Fruit fly (Drosophila melanogaster) whole organism, embryonic: ENCODE measurements around the gene CG7016.
A peak's percentile ranks its signal among the peaks of the same experiment; 100 is the strongest.

Experiments
- Atf3 ChIP-seq: fragments of 200-800 bp; sonication (Bioruptor generic); optimal IDR thresholded peaks from 3 replicates; lab custom pipeline; 2016; ENCODE audit warnings: missing biosample characterization, missing genetic modification characterization
- BEAF-32 ChIP-seq: fragments of 200-800 bp; sonication (Bioruptor generic); optimal IDR thresholded peaks from 3 replicates; lab custom pipeline; 2017; ENCODE audit warnings: missing biosample characterization, missing genetic modification characterization, mild to moderate bottlenecking, moderate library complexity, missing genetic modification reagents
- BtbVII ChIP-seq: fragments of 200-800 bp; sonication (Bioruptor generic); optimal IDR thresholded peaks from 3 replicates; lab custom pipeline; 2017; ENCODE audit warnings: missing biosample characterization, mild to moderate bottlenecking, missing genetic modification characterization
- CG10565 ChIP-seq: fragments of 200-800 bp; sonication (Bioruptor generic); optimal IDR thresholded peaks from 3 replicates; lab custom pipeline; 2016; ENCODE audit warnings: missing biosample characterization, mild to moderate bottlenecking, missing genetic modification characterization
- CG13123 ChIP-seq: fragments of 200-800 bp; sonication (Bioruptor generic); optimal IDR thresholded peaks from 2 replicates; lab custom pipeline; 2016; ENCODE audit warnings: missing biosample characterization, missing genetic modification characterization
- CG14014 ChIP-seq: fragments of 200-800 bp; sonication (Bioruptor generic); IDR thresholded peaks from 2 replicates; pipeline ENCODE4 v1.3.6; 2022; ENCODE audit warnings: missing biosample characterization, missing genetic modification characterization
- CG15011 ChIP-seq: fragments of 200-800 bp; sonication (Bioruptor generic); optimal IDR thresholded peaks from 3 replicates; lab custom pipeline; 2018; ENCODE audit warnings: missing biosample characterization, mild to moderate bottlenecking, missing genetic modification characterization
- CG18262 ChIP-seq: fragments of 200-800 bp; optimal IDR thresholded peaks from 3 replicates; lab custom pipeline; 2019; ENCODE audit warnings: missing biosample characterization, mild to moderate bottlenecking, missing genetic modification characterization, moderate library complexity
- CG2875 ChIP-seq: fragments of 200-800 bp; sonication (Bioruptor generic); optimal IDR thresholded peaks from 2 replicates; lab custom pipeline; 2017; ENCODE audit warnings: missing biosample characterization, mild to moderate bottlenecking, missing genetic modification characterization, missing genetic modification reagents
- CG30020 ChIP-seq: fragments of 200-800 bp; optimal IDR thresholded peaks from 2 replicates; lab custom pipeline; 2019; ENCODE audit warnings: missing biosample characterization, mild to moderate bottlenecking, missing genetic modification characterization, moderate library complexity
- CG33557 ChIP-seq: fragments of 200-800 bp; sonication (Bioruptor generic); optimal IDR thresholded peaks from 2 replicates; lab custom pipeline; 2019; ENCODE audit warnings: missing biosample characterization, mild to moderate bottlenecking, missing genetic modification characterization, moderate library complexity
- CG4360 ChIP-seq: fragments of 200-800 bp; sonication (Bioruptor generic); IDR thresholded peaks from 2 replicates; pipeline ENCODE4 v1.3.6; 2022; ENCODE audit warnings: missing biosample characterization, missing genetic modification characterization
- CG7271 ChIP-seq: fragments of 200-800 bp; sonication (Bioruptor generic); optimal IDR thresholded peaks from 2 replicates; lab custom pipeline; 2018; ENCODE audit warnings: missing biosample characterization, mild to moderate bottlenecking, missing genetic modification characterization, moderate library complexity
- CG7963 ChIP-seq: fragments of 200-800 bp; sonication (Bioruptor generic); IDR thresholded peaks from 3 replicates; pipeline ENCODE4 v1.3.6; 2022; ENCODE audit warnings: missing biosample characterization, missing genetic modification characterization; ENCODE audit not compliant: partially characterized antibody
- CG8290 ChIP-seq, 3 experiments: fragments of 200-800 bp; sonication (Bioruptor generic); optimal IDR thresholded peaks; 2 replicates each; lab custom pipeline; 2016 to 2019; ENCODE audit warnings: missing biosample characterization in 3 of 3, missing genetic modification characterization in 3 of 3, mild to moderate bottlenecking in 2 of 3, moderate library complexity in 1 of 3
- CG8765 ChIP-seq: fragments of 200-800 bp; sonication (Bioruptor generic); IDR thresholded peaks from 2 replicates; pipeline ENCODE4 v1.3.6; 2022; ENCODE audit warnings: missing biosample characterization, missing genetic modification characterization
- D19B ChIP-seq: fragments of 200-800 bp; sonication (Bioruptor generic); optimal IDR thresholded peaks from 2 replicates; lab custom pipeline; 2017; ENCODE audit warnings: missing biosample characterization, mild to moderate bottlenecking, missing genetic modification characterization
- Dek ChIP-seq: fragments of 200-800 bp; sonication (Bioruptor generic); optimal IDR thresholded peaks from 3 replicates; lab custom pipeline; 2019; ENCODE audit warnings: missing biosample characterization, mild to moderate bottlenecking, missing genetic modification characterization, moderate library complexity
- Dp ChIP-seq: fragments of 200-800 bp; sonication (Bioruptor generic); optimal IDR thresholded peaks from 2 replicates; lab custom pipeline; 2018; ENCODE audit warnings: missing biosample characterization, mild to moderate bottlenecking, missing genetic modification characterization, moderate library complexity
- Elba2 ChIP-seq: fragments of 200-800 bp; sonication (Bioruptor generic); optimal IDR thresholded peaks from 3 replicates; lab custom pipeline; 2016; ENCODE audit warnings: missing biosample characterization, missing genetic modification characterization
- H2.0 ChIP-seq: fragments of 200-800 bp; sonication (Bioruptor generic); IDR thresholded peaks from 2 replicates; pipeline ENCODE4 v1.3.6; 2022; ENCODE audit warnings: missing biosample characterization, missing genetic modification characterization
- Hr39 ChIP-seq: fragments of >200 bp; optimal IDR thresholded peaks from 2 replicates; lab custom pipeline; 2017
- Max ChIP-seq: fragments of 200-800 bp; sonication (Bioruptor generic); optimal IDR thresholded peaks from 2 replicates; lab custom pipeline; 2016; ENCODE audit warnings: missing biosample characterization, mild to moderate bottlenecking, missing genetic modification characterization
- Myb ChIP-seq: fragments of 200-800 bp; sonication (Bioruptor generic); optimal IDR thresholded peaks from 2 replicates; lab custom pipeline; 2016; ENCODE audit warnings: missing biosample characterization, missing genetic modification characterization
- NK7.1 ChIP-seq: fragments of 200-800 bp; sonication (Bioruptor generic); optimal IDR thresholded peaks from 3 replicates; lab custom pipeline; 2016; ENCODE audit warnings: missing biosample characterization, missing genetic modification characterization
- PHDP ChIP-seq: fragments of 200-800 bp; sonication (Bioruptor generic); optimal IDR thresholded peaks from 3 replicates; lab custom pipeline; 2018; ENCODE audit warnings: missing biosample characterization, mild to moderate bottlenecking, missing genetic modification characterization, moderate library complexity
- Pdp1 ChIP-seq, 2 experiments: fragments of 200-800 bp; sonication (Bioruptor generic); optimal IDR thresholded peaks; 3 replicates each; lab custom pipeline; 2016; ENCODE audit warnings: missing biosample characterization in 2 of 2, missing genetic modification characterization in 2 of 2, mild to moderate bottlenecking in 1 of 2, moderate library complexity in 1 of 2
- Rx ChIP-seq: fragments of 200-800 bp; sonication (Bioruptor generic); IDR thresholded peaks from 2 replicates; pipeline ENCODE4 v1.3.6; 2022; ENCODE audit warnings: missing biosample characterization, missing genetic modification characterization
- ab ChIP-seq: fragments of 200-800 bp; sonication (Bioruptor generic); optimal IDR thresholded peaks from 2 replicates; lab custom pipeline; 2016; ENCODE audit warnings: missing biosample characterization, missing genetic modification characterization
- ap ChIP-seq: fragments of 200-800 bp; sonication (Bioruptor generic); IDR thresholded peaks from 2 replicates; pipeline ENCODE4 v1.3.6; 2022; ENCODE audit warnings: missing biosample characterization, missing genetic modification characterization
- ase ChIP-seq: fragments of 200-800 bp; sonication (Bioruptor generic); IDR thresholded peaks from 3 replicates; pipeline ENCODE4 v1.3.6; 2022; ENCODE audit warnings: missing biosample characterization, missing genetic modification characterization
- da ChIP-seq: fragments of 200-800 bp; sonication (Bioruptor generic); optimal IDR thresholded peaks from 2 replicates; lab custom pipeline; 2016; ENCODE audit warnings: missing biosample characterization, missing genetic modification characterization
- dimm ChIP-seq: fragments of 200-800 bp; sonication (Bioruptor generic); IDR thresholded peaks from 2 replicates; pipeline ENCODE4 v1.3.6; 2022; ENCODE audit warnings: missing biosample characterization, missing genetic modification characterization
- dmrt11E ChIP-seq: fragments of 200-800 bp; sonication (Bioruptor generic); optimal IDR thresholded peaks from 3 replicates; lab custom pipeline; 2018; ENCODE audit warnings: missing biosample characterization, mild to moderate bottlenecking, missing genetic modification characterization, moderate library complexity
- h ChIP-seq: fragments of >200 bp; optimal IDR thresholded peaks from 2 replicates; lab custom pipeline; 2017
- knrl ChIP-seq: fragments of 200-800 bp; sonication (Bioruptor generic); IDR thresholded peaks from 3 replicates; pipeline ENCODE4 v1.3.6; 2022; ENCODE audit warnings: missing biosample characterization, missing genetic modification characterization; ENCODE audit not compliant: partially characterized antibody
- lov ChIP-seq, 2 experiments: fragments of 200-800 bp in 1 of 2; fragments of >200 bp in 1 of 2; sonication (Bioruptor generic) in 1 of 2; IDR thresholded peaks in 1 of 2; optimal IDR thresholded peaks in 1 of 2; 2 replicates in 1 of 2; 3 replicates in 1 of 2; pipeline versions ENCODE4 v1.3.6 to Lab custom; 2017 to 2022; ENCODE audit warnings: missing biosample characterization in 1 of 2, missing genetic modification characterization in 1 of 2
- maf-S ChIP-seq: fragments of 200-800 bp; sonication (Bioruptor generic); optimal IDR thresholded peaks from 2 replicates; lab custom pipeline; 2016; ENCODE audit warnings: missing biosample characterization, missing genetic modification characterization
- oc ChIP-seq: fragments of 200-800 bp; sonication (Bioruptor generic); optimal IDR thresholded peaks from 2 replicates; lab custom pipeline; 2018; ENCODE audit warnings: missing biosample characterization, mild to moderate bottlenecking, missing genetic modification characterization, moderate library complexity
- pfk ChIP-seq: fragments of 200-800 bp; sonication (Bioruptor generic); optimal IDR thresholded peaks from 2 replicates; lab custom pipeline; 2018; ENCODE audit warnings: missing biosample characterization, mild to moderate bottlenecking, missing genetic modification characterization, moderate library complexity
- phol ChIP-seq: fragments of 200-800 bp; sonication (Bioruptor generic); optimal IDR thresholded peaks from 3 replicates; lab custom pipeline; 2018; ENCODE audit warnings: missing biosample characterization, mild to moderate bottlenecking, missing genetic modification characterization, moderate library complexity
- pita ChIP-seq: fragments of 200-800 bp; sonication (Bioruptor generic); optimal IDR thresholded peaks from 2 replicates; lab custom pipeline; 2017; ENCODE audit warnings: missing biosample characterization, mild to moderate bottlenecking, missing genetic modification characterization
- pzg ChIP-seq: fragments of 200-800 bp; sonication (Bioruptor generic); optimal IDR thresholded peaks from 3 replicates; lab custom pipeline; 2018; ENCODE audit warnings: missing biosample characterization, mild to moderate bottlenecking, missing genetic modification characterization, moderate library complexity
- sd ChIP-seq: fragments of 200-800 bp; sonication (Bioruptor generic); optimal IDR thresholded peaks from 3 replicates; lab custom pipeline; 2018; ENCODE audit warnings: missing biosample characterization, mild to moderate bottlenecking, missing genetic modification characterization, moderate library complexity
- sens-2 ChIP-seq: fragments of 200-800 bp; sonication (Bioruptor generic); IDR thresholded peaks from 2 replicates; pipeline ENCODE4 v1.3.6; 2022; ENCODE audit warnings: missing biosample characterization, missing genetic modification characterization
- so ChIP-seq: fragments of 200-800 bp; sonication (Bioruptor generic); IDR thresholded peaks from 3 replicates; pipeline ENCODE4 v1.3.6; 2022; ENCODE audit warnings: missing biosample characterization, missing genetic modification characterization
- sqz ChIP-seq: fragments of 200-800 bp; sonication (Bioruptor generic); optimal IDR thresholded peaks from 3 replicates; lab custom pipeline; 2018; ENCODE audit warnings: missing biosample characterization, mild to moderate bottlenecking, missing genetic modification characterization
- tap ChIP-seq: fragments of 200-800 bp; optimal IDR thresholded peaks from 3 replicates; lab custom pipeline; 2019; ENCODE audit warnings: missing biosample characterization, mild to moderate bottlenecking, missing genetic modification characterization, moderate library complexity
- vnd ChIP-seq: fragments of 200-800 bp; sonication (Bioruptor generic); IDR thresholded peaks from 3 replicates; pipeline ENCODE4 v1.3.6; 2022; ENCODE audit warnings: missing biosample characterization, missing genetic modification characterization; ENCODE audit not compliant: partially characterized antibody
- vvl ChIP-seq: fragments of 200-800 bp; sonication (Bioruptor generic); IDR thresholded peaks from 2 replicates; pipeline ENCODE4 v1.3.6; 2022; ENCODE audit warnings: missing biosample characterization, missing genetic modification characterization

CG7016 gene

DNA sequence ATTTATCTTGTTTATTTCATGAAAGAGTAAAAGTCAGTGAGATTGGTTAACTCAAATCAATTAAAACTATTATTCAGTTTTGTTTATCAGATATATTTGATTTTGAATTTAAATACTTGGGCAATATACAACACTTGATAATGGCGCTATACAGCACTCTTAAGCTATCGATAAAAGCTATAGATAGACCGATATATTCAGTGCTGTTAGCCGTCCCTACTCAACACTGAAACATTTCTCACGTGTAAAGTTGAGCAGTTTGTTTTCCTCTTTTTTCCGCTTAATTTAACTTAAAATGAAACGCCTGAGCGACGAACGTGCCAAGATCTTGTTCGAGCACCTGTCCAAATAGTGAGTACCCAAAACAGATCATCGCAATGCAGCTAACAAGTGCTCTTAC is 12.3 kb upstream of the CG7016 start, which contains the start of gene CG7006 (continued):
- TF ChIP-seq Elba2 (GFP tag; lab: Kevin White, UChicago) (peak; percentile 10), Dp (GFP tag; lab: Kevin White, UChicago) (peak; percentile 98), D19B (GFP tag; lab: Kevin White, UChicago) (no peak), vvl (GFP tag; lab: Robert Waterston, UW) (peak; percentile 88), knrl (GFP tag; lab: Robert Waterston, UW) (peak; percentile 78), dmrt11E (tag; lab: Kevin White, UChicago) (peak; percentile 55), dimm (no peak), h (lab: Kevin White, UChicago) (no peak), sd (tag; lab: Kevin White, UChicago) (no peak), CG7271 (tag; lab: Kevin White, UChicago) (peak; percentile 2), Rx (GFP tag; lab: Robert Waterston, UW) (peak; percentile 32; the same call in 1 of the 2 replicates), sens-2 (GFP tag; lab: Robert Waterston, UW) (no peak), CG2875 (no peak), tap (tag; lab: Kevin White, UChicago) (no peak), pzg (peak; percentile 94), vnd (peak; percentile 55; the same call in 2 of the 3 replicates), CG15011 (GFP tag; lab: Kevin White, UChicago) (peak; percentile 30), pfk (GFP tag; lab: Kevin White, UChicago) (no peak), Pdp1 (GFP tag; optimal IDR thresholded peaks at IDR 0.05; lab: Kevin White, UChicago) (peak; percentile 65 to 78), H2.0 (peak; percentile 69), CG7963 (GFP tag; lab: Robert Waterston, UW) (peak; percentile 28; the same call in 2 of the 3 replicates), sqz (GFP tag; lab: Kevin White, UChicago) (no peak), CG18262 (tag; lab: Kevin White, UChicago) (no peak), CG10565 (no peak), CG8765 (GFP tag; lab: Robert Waterston, UW) (no peak), Max (peak; percentile 88), BEAF-32 (GFP tag; lab: Kevin White, UChicago) (peak; percentile 84), maf-S (GFP tag; lab: Kevin White, UChicago) (peak; percentile 84), da (peak; percentile 32), CG4360 (GFP tag; lab: Robert Waterston, UW) (no peak), pita (no peak), BtbVII (GFP tag; lab: Kevin White, UChicago) (no peak), CG13123 (GFP tag; lab: Kevin White, UChicago) (peak; percentile 50), ap (GFP tag; lab: Robert Waterston, UW) (0 out of 2 replicates have a peak, but pooled peaks have one; percentile 18), so (GFP tag; lab: Robert Waterston, UW) (no peak), CG30020 (tag; lab: Kevin White, UChicago) (no peak), PHDP (tag; lab: Kevin White, UChicago) (no peak), CG14014 (peak; percentile 67), CG8290 (GFP tag; optimal IDR thresholded peaks at IDR 0.05; lab: Kevin White, UChicago) (peak; percentile 70), CG8290 (tag; optimal IDR thresholded peaks at IDR 0.05; lab: Kevin White, UChicago) (no peak), phol (tag; lab: Kevin White, UChicago) (peak; percentile 69), Hr39 (lab: Kevin White, UChicago) (no peak), lov (optimal IDR thresholded peaks at IDR 0.05; lab: Kevin White, UChicago) (no peak), lov (GFP tag; IDR thresholded peaks at IDR 0.05; lab: Robert Waterston, UW) (no peak), Myb (peak; percentile 95), NK7.1 (GFP tag; lab: Kevin White, UChicago) (peak; percentile 38), CG33557 (GFP tag; lab: Kevin White, UChicago) (no peak), Dek (tag; lab: Kevin White, UChicago) (no peak), Atf3 (GFP tag; lab: Kevin White, UChicago) (peak; percentile 48), ase (GFP tag; lab: Robert Waterston, UW) (no peak), oc (tag; lab: Kevin White, UChicago) (no peak), ab (GFP tag; lab: Kevin White, UChicago) (peak; percentile 16)
